Worm (Caenorhabditis elegans) whole organism, L4 larva: Measurements from ENCODE around the gene myrf-2.

Experiments used
- F44E2.7 ChIP-seq: fragments of 200-800 bp; sonication (Bioruptor generic); IDR thresholded peaks from 2 replicates; pipeline ENCODE4 v2.1.2; 2022; ENCODE audit warnings: missing genetic modification characterization, missing compliant biosample characterization
- F49E8.2 ChIP-seq: sonication (generic microtip); optimal IDR thresholded peaks from 2 replicates; lab custom pipeline; 2016; ENCODE audit warnings: missing compliant biosample characterization, mild to moderate bottlenecking, missing genetic modification characterization, borderline replicate concordance
- T26A8.4 ChIP-seq: fragments of 200-800 bp; sonication (Bioruptor generic); IDR thresholded peaks from 2 replicates; pipeline ENCODE4 v1.3.6; 2022; ENCODE audit warnings: missing genetic modification characterization, missing compliant biosample characterization
- Y48G9A.11 ChIP-seq: fragments of 200-800 bp; sonication (Bioruptor generic); IDR thresholded peaks from 2 replicates; pipeline ENCODE4 v1.3.6; 2022; ENCODE audit warnings: missing genetic modification reagents, missing genetic modification characterization, missing compliant biosample characterization
- ZK337.2 ChIP-seq: fragments of 200-800 bp; sonication (Bioruptor generic); IDR thresholded peaks from 2 replicates; pipeline ENCODE4 v1.3.6; 2022; ENCODE audit warnings: missing genetic modification reagents, missing genetic modification characterization, missing compliant biosample characterization
- aha-1 ChIP-seq: fragments of 150-350 bp; peaks from one replicate; lab custom pipeline; 2014; ENCODE audit warnings: missing biosample characterization, missing genetic modification characterization
- aly-2 ChIP-seq: sonication (generic microtip); optimal IDR thresholded peaks from 2 replicates; lab custom pipeline; 2018; ENCODE audit warnings: missing biosample characterization, missing genetic modification characterization
- ceh-62 ChIP-seq: sonication (generic microtip); optimal IDR thresholded peaks from 2 replicates; lab custom pipeline; 2017; ENCODE audit warnings: missing biosample characterization, missing genetic modification characterization
- ceh-82 ChIP-seq: sonication (generic microtip); optimal IDR thresholded peaks from 2 replicates; lab custom pipeline; 2017; ENCODE audit warnings: missing biosample characterization, missing genetic modification characterization
- ces-1 ChIP-seq: fragments of 150-350 bp; sonication (generic microtip); optimal IDR thresholded peaks from 4 replicates; lab custom pipeline; 2014; ENCODE audit warnings: missing biosample characterization, missing genetic modification reagents, missing genetic modification characterization
- cey-2 ChIP-seq: sonication (generic microtip); optimal IDR thresholded peaks from 3 replicates; lab custom pipeline; 2017; ENCODE audit warnings: missing genetic modification characterization, mild to moderate bottlenecking, missing compliant biosample characterization, antibody characterized with exemption, borderline replicate concordance; ENCODE audit not compliant: insufficient read depth
- daf-16 ChIP-seq, 3 experiments: sonication (generic microtip); optimal IDR thresholded peaks; 2 replicates each; lab custom pipeline; 2016 to 2017; ENCODE audit warnings: missing genetic modification characterization in 3 of 3, missing genetic modification reagents in 3 of 3, mild to moderate bottlenecking in 2 of 3, missing compliant biosample characterization in 2 of 3, missing biosample characterization in 1 of 3, moderate library complexity in 1 of 3
- daf-19 ChIP-seq: fragments of 200-800 bp; sonication (Bioruptor generic); conservative IDR thresholded peaks from 2 replicates; pipeline ENCODE4 v1.3.6; 2022; ENCODE audit warnings: missing genetic modification characterization, missing compliant biosample characterization
- daf-8 ChIP-seq: fragments of 200-800 bp; sonication (Bioruptor generic); IDR thresholded peaks from 2 replicates; pipeline ENCODE4 v1.3.6; 2022; ENCODE audit warnings: missing genetic modification characterization, missing compliant biosample characterization
- dmd-6 ChIP-seq: fragments of 200-800 bp; sonication (Bioruptor generic); IDR thresholded peaks from 2 replicates; pipeline ENCODE4 v1.3.6; 2022; ENCODE audit warnings: missing genetic modification reagents, missing genetic modification characterization, missing compliant biosample characterization
- dve-1 ChIP-seq: sonication (generic microtip); optimal IDR thresholded peaks from 2 replicates; lab custom pipeline; 2017; ENCODE audit warnings: antibody characterized with exemption, mild to moderate bottlenecking, missing genetic modification characterization, missing compliant biosample characterization; ENCODE audit not compliant: insufficient read depth
- fos-1 ChIP-seq: fragments of 150-350 bp; optimal IDR thresholded peaks from 2 replicates; lab custom pipeline; 2014; ENCODE audit warnings: missing biosample characterization, missing genetic modification characterization
- gei-8 ChIP-seq: fragments of 200-800 bp; sonication (Bioruptor generic); optimal IDR thresholded peaks from 2 replicates; lab custom pipeline; 2018; ENCODE audit warnings: mild to moderate bottlenecking, missing genetic modification characterization, missing compliant biosample characterization
- hlh-11 ChIP-seq: fragments of 200-800 bp; sonication (Bioruptor generic); optimal IDR thresholded peaks from 2 replicates; lab custom pipeline; 2018; ENCODE audit warnings: mild to moderate bottlenecking, missing genetic modification characterization, missing compliant biosample characterization
- hlh-30 ChIP-seq: sonication (generic microtip); optimal IDR thresholded peaks from 2 replicates; lab custom pipeline; 2017; ENCODE audit warnings: antibody characterized with exemption, mild to moderate bottlenecking, missing genetic modification characterization, missing compliant biosample characterization; ENCODE audit not compliant: insufficient read depth
- lin-15B ChIP-seq: fragments of 150-350 bp; sonication (generic microtip); optimal IDR thresholded peaks from 3 replicates; lab custom pipeline; 2014; ENCODE audit warnings: missing biosample characterization, missing genetic modification characterization
- lin-29 ChIP-seq: fragments of 200-800 bp; sonication (Bioruptor generic); IDR thresholded peaks from 2 replicates; pipeline ENCODE4 v1.3.6; 2022; ENCODE audit warnings: missing genetic modification reagents, missing genetic modification characterization, missing compliant biosample characterization
- madf-5 ChIP-seq, 2 experiments: fragments of 200-800 bp; sonication (Bioruptor generic); IDR thresholded peaks; 2 replicates each; pipeline ENCODE4 v1.3.6; 2022; ENCODE audit warnings: missing compliant biosample characterization in 2 of 2, missing genetic modification characterization in 2 of 2
- mdl-1 ChIP-seq, 2 experiments: fragments of 150-350 bp in 1 of 2; sonication (generic microtip) in 1 of 2; optimal IDR thresholded peaks; 2 replicates each; lab custom pipeline; 2014 to 2017; ENCODE audit warnings: missing biosample characterization in 2 of 2, missing genetic modification characterization in 2 of 2
- mdt-29 ChIP-seq: fragments of 200-800 bp; sonication (Bioruptor generic); IDR thresholded peaks from 2 replicates; pipeline ENCODE4 v1.3.6; 2022; ENCODE audit warnings: missing genetic modification reagents, missing genetic modification characterization, missing compliant biosample characterization
- mep-1 ChIP-seq: fragments of 150-350 bp; sonication (generic microtip); optimal IDR thresholded peaks from 3 replicates; lab custom pipeline; 2014; ENCODE audit warnings: missing biosample characterization, missing genetic modification characterization
- mxl-3 ChIP-seq: fragments of 200-800 bp; sonication (Bioruptor generic); optimal IDR thresholded peaks from 2 replicates; lab custom pipeline; 2018; ENCODE audit warnings: mild to moderate bottlenecking, missing genetic modification characterization, missing compliant biosample characterization
- nhr-25 ChIP-seq: sonication (generic microtip); optimal IDR thresholded peaks from 2 replicates; lab custom pipeline; 2017; ENCODE audit warnings: missing genetic modification characterization, mild to moderate bottlenecking, missing compliant biosample characterization, antibody characterized with exemption, moderate library complexity, borderline replicate concordance; ENCODE audit not compliant: insufficient read depth
- nhr-28 ChIP-seq: fragments of 150-350 bp; optimal IDR thresholded peaks from 2 replicates; lab custom pipeline; 2014; ENCODE audit warnings: missing biosample characterization, missing genetic modification characterization
- nhr-41 ChIP-seq: fragments of 200-800 bp; sonication (Bioruptor generic); IDR thresholded peaks from 2 replicates; pipeline ENCODE4 v1.3.6; 2022; ENCODE audit warnings: missing genetic modification reagents, missing genetic modification characterization, missing compliant biosample characterization
- nhr-48 ChIP-seq: sonication (generic microtip); optimal IDR thresholded peaks from 2 replicates; lab custom pipeline; 2016; ENCODE audit warnings: mild to moderate bottlenecking, missing genetic modification characterization, missing compliant biosample characterization
- set-16 ChIP-seq: fragments of 200-800 bp; sonication (Bioruptor generic); IDR thresholded peaks from 2 replicates; pipeline ENCODE4 v1.3.6; 2022; ENCODE audit warnings: missing genetic modification reagents, missing genetic modification characterization, missing compliant biosample characterization
- snpc-1.2 ChIP-seq: fragments of 200-800 bp; sonication (Bioruptor generic); IDR thresholded peaks from 2 replicates; pipeline ENCODE4 v1.3.6; 2022; ENCODE audit warnings: missing genetic modification reagents, missing genetic modification characterization, missing compliant biosample characterization
- spr-1 ChIP-seq: sonication (generic microtip); optimal IDR thresholded peaks from 2 replicates; lab custom pipeline; 2016; ENCODE audit warnings: mild to moderate bottlenecking, missing genetic modification characterization, missing compliant biosample characterization
- tag-97 ChIP-seq: fragments of 200-800 bp; sonication (Bioruptor generic); IDR thresholded peaks from 2 replicates; pipeline ENCODE4 v1.3.6; 2022; ENCODE audit warnings: missing genetic modification characterization, missing compliant biosample characterization
- tra-1 ChIP-seq: fragments of 200-800 bp; sonication (Bioruptor generic); IDR thresholded peaks from 2 replicates; pipeline ENCODE4 v1.3.6; 2022; ENCODE audit warnings: missing genetic modification reagents, missing genetic modification characterization, missing compliant biosample characterization
- unc-62 ChIP-seq, 3 experiments: fragments of 150-350 bp in 1 of 3; sonication (generic microtip); optimal IDR thresholded peaks in 2 of 3; peaks in 1 of 3; 1 replicate in 1 of 3; 2 replicates in 2 of 3; lab custom pipeline; 2014 to 2017; ENCODE audit warnings: missing biosample characterization in 3 of 3, missing genetic modification characterization in 3 of 3, missing genetic modification reagents in 3 of 3, missing genotype in 1 of 3
- zfp-2 ChIP-seq: sonication (generic microtip); optimal IDR thresholded peaks from 2 replicates; lab custom pipeline; 2016; ENCODE audit warnings: mild to moderate bottlenecking, missing genetic modification characterization, missing compliant biosample characterization

The myrf-2 gene

DNA sequence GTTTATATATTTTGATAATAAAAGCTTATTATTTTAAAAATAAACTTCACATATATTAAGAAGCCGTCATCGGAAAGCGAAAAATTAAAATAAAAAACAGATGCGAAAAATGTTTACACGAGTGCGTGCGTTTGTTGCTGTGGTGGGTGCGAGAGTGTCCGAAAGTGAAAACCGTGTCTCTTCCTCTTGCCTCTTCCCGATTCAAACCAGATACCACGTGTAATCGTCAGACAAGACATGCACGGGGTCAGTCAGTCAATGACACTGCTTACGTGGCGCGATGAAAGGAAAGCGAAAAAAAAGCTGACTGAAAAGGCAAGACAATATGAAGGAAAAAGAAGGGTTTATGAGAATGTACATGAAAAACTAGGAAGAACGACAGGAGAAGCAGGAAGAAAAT, 36.7 kb upstream of the myrf-2 start:
- TF ChIP-seq tra-1 (GFP tag; lab: Robert Waterston, UW): 0 out of 2 replicates have a peak, but pooled peaks have one; percentile 12
- TF ChIP-seq tag-97 (GFP tag; lab: Robert Waterston, UW): no peak
- TF ChIP-seq F44E2.7 (GFP tag; lab: Robert Waterston, UW): no peak
- peak; percentile 28 for TF ChIP-seq nhr-48 (tag; lab: Kevin White, UChicago)
- peak; percentile 92 for TF ChIP-seq hlh-30
- no peak for TF ChIP-seq fos-1
- TF ChIP-seq daf-8 (GFP tag; lab: Robert Waterston, UW): no peak
- TF ChIP-seq aha-1 (tag; lab: Kevin White, UChicago): peak; percentile 64
- peak; percentile 20 for TF ChIP-seq nhr-25 (tag; lab: Kevin White, UChicago)
- TF ChIP-seq F49E8.2 (tag; lab: Kevin White, UChicago): no peak
- peak; percentile 90 for TF ChIP-seq mxl-3 (GFP tag; lab: Kevin White, UChicago)
- peak; percentile 48; the same call in 1 of the 2 replicates for TF ChIP-seq T26A8.4 (GFP tag; lab: Robert Waterston, UW)
- TF ChIP-seq dve-1 (tag; lab: Kevin White, UChicago): peak; percentile 18
- TF ChIP-seq hlh-11: peak; percentile 81
- TF ChIP-seq cey-2 (tag; lab: Kevin White, UChicago): no peak
- TF ChIP-seq mdl-1 (tag; optimal IDR thresholded peaks at IDR 0.05; lab: Kevin White, UChicago): peak in 1 of 2 experiments; percentile 67
- TF ChIP-seq nhr-28: peak; percentile 29
- no peak for TF ChIP-seq madf-5 (GFP tag; IDR thresholded peaks at IDR 0.05; lab: Robert Waterston, UW)
- no peak for TF ChIP-seq ces-1 (GFP tag; lab: Kevin White, UChicago)
- peak; percentile 30; the same call in 1 of the 2 replicates for TF ChIP-seq dmd-6 (GFP tag; lab: Robert Waterston, UW)
- TF ChIP-seq mep-1 (tag; lab: Kevin White, UChicago): peak; percentile 5
- no peak for TF ChIP-seq spr-1
- TF ChIP-seq lin-29 (GFP tag; lab: Robert Waterston, UW): 0 out of 2 replicates have a peak, but pooled peaks have one; percentile 28
- TF ChIP-seq set-16 (GFP tag; lab: Robert Waterston, UW): no peak

DNA sequence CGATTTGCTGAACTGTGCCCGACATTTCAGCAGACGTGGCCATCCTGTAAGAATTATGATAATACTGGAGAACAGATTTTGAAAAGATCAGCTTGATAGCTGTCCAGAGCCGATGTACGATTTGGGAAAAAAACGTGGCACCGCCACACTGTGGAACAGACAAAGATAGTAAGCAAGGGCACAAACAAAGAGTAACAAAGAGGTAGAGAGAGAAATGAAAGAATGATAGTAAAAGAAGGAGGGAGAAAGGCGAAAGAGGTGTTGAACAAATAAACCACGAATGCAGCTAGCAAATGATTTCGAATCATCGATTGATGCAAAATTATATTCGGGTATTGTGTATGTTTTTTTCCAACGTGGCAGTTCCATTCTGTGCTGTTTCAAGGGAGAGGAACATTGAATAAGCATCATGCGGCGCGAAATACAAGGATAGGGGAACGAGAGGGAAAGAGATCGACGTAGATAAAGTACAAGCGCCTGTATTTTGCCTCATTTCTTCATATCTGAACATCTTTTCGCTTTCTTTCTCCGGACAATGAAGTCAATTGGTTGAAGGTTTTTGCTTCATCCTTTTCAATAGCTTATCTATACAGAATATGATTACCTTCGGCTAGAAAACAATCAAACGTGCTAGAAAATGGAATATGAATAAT, 34.0 kb upstream of the myrf-2 start, which contains the start of gene C14H10.3:
C14H10.3 (minus strand) TSS at position 44 of the 653 bp plus-strand sequence.
- TF ChIP-seq unc-62 (GFP tag; optimal IDR thresholded peaks at IDR 0.05 in 1 of 2; lab: Kevin White, UChicago): peak in 1 of 2 experiments; percentile 28
- TF ChIP-seq unc-62 (tag; optimal IDR thresholded peaks at IDR 0.05; lab: Kevin White, UChicago): no peak
- TF ChIP-seq fos-1: no peak
- no peak for TF ChIP-seq snpc-1.2
- no peak for TF ChIP-seq nhr-41 (GFP tag; lab: Robert Waterston, UW)
- no peak for TF ChIP-seq lin-15B
- no peak for TF ChIP-seq daf-16 (GFP tag; optimal IDR thresholded peaks at IDR 0.05; lab: Kevin White, UChicago)
- peak; percentile 65 for TF ChIP-seq daf-16 (tag; optimal IDR thresholded peaks at IDR 0.05; lab: Kevin White, UChicago)
- TF ChIP-seq Y48G9A.11: no peak
- peak; percentile 13 for TF ChIP-seq dve-1 (tag; lab: Kevin White, UChicago)
- no peak for TF ChIP-seq hlh-30
- TF ChIP-seq gei-8 (GFP tag; lab: Kevin White, UChicago): no peak
- no peak for TF ChIP-seq F49E8.2 (tag; lab: Kevin White, UChicago)
- TF ChIP-seq zfp-2 (tag; lab: Kevin White, UChicago): no peak
- TF ChIP-seq daf-19 (GFP tag; lab: Robert Waterston, UW): no peak
- TF ChIP-seq ZK337.2: no peak
- TF ChIP-seq aha-1 (tag; lab: Kevin White, UChicago): peak; percentile 83
- peak; percentile 24 for TF ChIP-seq nhr-28
- TF ChIP-seq mdt-29 (GFP tag; lab: Robert Waterston, UW): no peak
- no peak for TF ChIP-seq aly-2 (tag; lab: Kevin White, UChicago)
- TF ChIP-seq ceh-82: no peak
- no peak for TF ChIP-seq ceh-62 (tag; lab: Kevin White, UChicago)
- TF ChIP-seq cey-2 (tag; lab: Kevin White, UChicago): no peak
- TF ChIP-seq, all 104 proteins: peak for 5
